Fruit fly (Drosophila melanogaster) whole organism, embryonic: Measurements from ENCODE around the gene RpS12.
A peak's percentile ranks its signal among the peaks of the same experiment; 100 is the strongest.

Experiments
- Aef1 ChIP-seq: fragments of 200-800 bp; sonication (Bioruptor generic); IDR thresholded peaks from 3 replicates; pipeline ENCODE4 v1.3.6; 2022; ENCODE audit warnings: missing biosample characterization, missing genetic modification characterization
- Atf3 ChIP-seq: fragments of 200-800 bp; sonication (Bioruptor generic); optimal IDR thresholded peaks from 3 replicates; lab custom pipeline; 2016; ENCODE audit warnings: missing biosample characterization, missing genetic modification characterization
- B-H1 ChIP-seq: fragments of 200-800 bp; sonication (Bioruptor generic); IDR thresholded peaks from 3 replicates; pipeline ENCODE4 v1.3.6; 2022; ENCODE audit warnings: missing biosample characterization, missing genetic modification characterization
- BEAF-32 ChIP-seq: fragments of 200-800 bp; sonication (Bioruptor generic); optimal IDR thresholded peaks from 3 replicates; lab custom pipeline; 2017; ENCODE audit warnings: missing biosample characterization, missing genetic modification characterization, mild to moderate bottlenecking, moderate library complexity, missing genetic modification reagents
- BtbVII ChIP-seq: fragments of 200-800 bp; sonication (Bioruptor generic); optimal IDR thresholded peaks from 3 replicates; lab custom pipeline; 2017; ENCODE audit warnings: missing biosample characterization, mild to moderate bottlenecking, missing genetic modification characterization
- C15 ChIP-seq: fragments of 200-800 bp; sonication (Bioruptor generic); IDR thresholded peaks from 3 replicates; pipeline ENCODE4 v1.3.6; 2022; ENCODE audit warnings: missing biosample characterization, missing genetic modification characterization
- CG11696 ChIP-seq: fragments of 200-800 bp; sonication (Bioruptor generic); IDR thresholded peaks from 2 replicates; pipeline ENCODE4 v1.3.6; 2022; ENCODE audit warnings: missing biosample characterization, missing genetic modification characterization
- CG12104 ChIP-seq: fragments of 200-800 bp; sonication (Bioruptor generic); optimal IDR thresholded peaks from 3 replicates; lab custom pipeline; 2016; ENCODE audit warnings: missing biosample characterization, missing genetic modification characterization
- CG12219 ChIP-seq: fragments of 200-800 bp; sonication (Bioruptor generic); optimal IDR thresholded peaks from 3 replicates; lab custom pipeline; 2018; ENCODE audit warnings: missing biosample characterization, mild to moderate bottlenecking, missing genetic modification characterization
- CG14441 ChIP-seq: fragments of 200-800 bp; sonication (Bioruptor generic); IDR thresholded peaks from 2 replicates; pipeline ENCODE4 v1.3.6; 2022; ENCODE audit warnings: missing biosample characterization, missing genetic modification characterization
- CG18011 ChIP-seq: fragments of 200-800 bp; sonication (Bioruptor generic); optimal IDR thresholded peaks from 2 replicates; lab custom pipeline; 2017; ENCODE audit warnings: missing biosample characterization, missing genetic modification characterization, mild to moderate bottlenecking, moderate library complexity, missing genotype
- CG1832 ChIP-seq: fragments of 200-800 bp; sonication (Bioruptor generic); optimal IDR thresholded peaks from 2 replicates; lab custom pipeline; 2017; ENCODE audit warnings: missing biosample characterization, mild to moderate bottlenecking, missing genetic modification characterization, inconsistent platforms
- CG2712 ChIP-seq: fragments of 200-800 bp; optimal IDR thresholded peaks from 3 replicates; lab custom pipeline; 2019; ENCODE audit warnings: missing biosample characterization, mild to moderate bottlenecking, missing genetic modification characterization, moderate library complexity
- CG32532 ChIP-seq: fragments of 200-800 bp; sonication (Bioruptor generic); IDR thresholded peaks from 2 replicates; pipeline ENCODE4 v1.3.6; 2022; ENCODE audit warnings: missing biosample characterization, missing genetic modification characterization
- CG3995 ChIP-seq: fragments of 200-800 bp; sonication (Bioruptor generic); optimal IDR thresholded peaks from 3 replicates; lab custom pipeline; 2016; ENCODE audit warnings: missing biosample characterization, missing genetic modification characterization
- CG5180 ChIP-seq: fragments of 200-800 bp; sonication (Bioruptor generic); optimal IDR thresholded peaks from 3 replicates; lab custom pipeline; 2017; ENCODE audit warnings: missing biosample characterization, missing genetic modification characterization, mild to moderate bottlenecking, moderate library complexity, missing genetic modification reagents
- CG6175 ChIP-seq: fragments of 200-800 bp; sonication (Bioruptor generic); IDR thresholded peaks from 3 replicates; pipeline ENCODE4 v1.3.6; 2022; ENCODE audit warnings: missing biosample characterization, missing genetic modification characterization
- CG6683 ChIP-seq: fragments of 200-800 bp; sonication (Bioruptor generic); optimal IDR thresholded peaks from 2 replicates; lab custom pipeline; 2017; ENCODE audit warnings: missing biosample characterization, mild to moderate bottlenecking, missing genetic modification characterization, missing genetic modification reagents
- CG6791 ChIP-seq: fragments of 200-800 bp; sonication (Bioruptor generic); IDR thresholded peaks from 3 replicates; pipeline ENCODE4 v1.3.6; 2022; ENCODE audit warnings: missing biosample characterization, missing genetic modification characterization; ENCODE audit not compliant: partially characterized antibody
- CG8281 ChIP-seq: fragments of 200-800 bp; sonication (Bioruptor generic); optimal IDR thresholded peaks from 2 replicates; lab custom pipeline; 2018; ENCODE audit warnings: missing biosample characterization, mild to moderate bottlenecking, missing genetic modification characterization, moderate library complexity
- CG8944 ChIP-seq: fragments of 200-800 bp; sonication (Bioruptor generic); optimal IDR thresholded peaks from 3 replicates; lab custom pipeline; 2016; ENCODE audit warnings: missing biosample characterization, missing genetic modification characterization
- CG9932 ChIP-seq: fragments of 200-800 bp; sonication (Bioruptor generic); IDR thresholded peaks from 2 replicates; pipeline ENCODE4 v1.3.6; 2022; ENCODE audit warnings: missing biosample characterization, missing genetic modification characterization
- Dad ChIP-seq: fragments of 200-800 bp; sonication (Bioruptor generic); optimal IDR thresholded peaks from 3 replicates; lab custom pipeline; 2016; ENCODE audit warnings: missing biosample characterization, missing genetic modification characterization
- E2f1 ChIP-seq: fragments of 200-800 bp; sonication (Bioruptor generic); IDR thresholded peaks from 2 replicates; pipeline ENCODE4 v1.3.6; 2022; ENCODE audit warnings: missing biosample characterization, missing genetic modification characterization
- Gug ChIP-seq: fragments of 200-800 bp; sonication (Bioruptor generic); IDR thresholded peaks from 4 replicates; pipeline ENCODE4 v1.3.6; 2022; ENCODE audit warnings: missing biosample characterization, missing genetic modification characterization
- Med ChIP-seq: fragments of 200-800 bp; sonication (Bioruptor generic); peaks from one replicate; lab custom pipeline; 2016; ENCODE audit warnings: missing biosample characterization, missing genetic modification characterization, mild to moderate bottlenecking, inconsistent platforms, moderate library complexity
- Ptx1 ChIP-seq: fragments of 200-800 bp; sonication (Bioruptor generic); IDR thresholded peaks from 2 replicates; pipeline ENCODE4 v1.3.6; 2022; ENCODE audit warnings: missing biosample characterization, missing genetic modification characterization
- Six4 ChIP-seq: fragments of 200-800 bp; sonication (Bioruptor generic); optimal IDR thresholded peaks from 2 replicates; lab custom pipeline; 2016; ENCODE audit warnings: missing biosample characterization, missing genetic modification characterization
- Ssrp ChIP-seq: fragments of 200-800 bp; sonication (Bioruptor generic); optimal IDR thresholded peaks from 2 replicates; lab custom pipeline; 2018; ENCODE audit warnings: missing biosample characterization, mild to moderate bottlenecking, missing genetic modification characterization, moderate library complexity
- Tbp ChIP-seq: fragments of >200 bp; optimal IDR thresholded peaks from 2 replicates; lab custom pipeline; 2018; ENCODE audit warnings: missing biosample characterization, missing genetic modification characterization
- ab ChIP-seq: fragments of 200-800 bp; sonication (Bioruptor generic); optimal IDR thresholded peaks from 2 replicates; lab custom pipeline; 2016; ENCODE audit warnings: missing biosample characterization, missing genetic modification characterization
- ato ChIP-seq: fragments of 200-800 bp; sonication (Bioruptor generic); IDR thresholded peaks from 2 replicates; pipeline ENCODE4 v1.3.6; 2022; ENCODE audit warnings: missing biosample characterization, missing genetic modification characterization; ENCODE audit not compliant: partially characterized antibody
- btn ChIP-seq: fragments of 200-800 bp; sonication (Bioruptor generic); optimal IDR thresholded peaks from 2 replicates; lab custom pipeline; 2016; ENCODE audit warnings: missing biosample characterization, missing genetic modification characterization
- cas ChIP-seq: fragments of 200-800 bp; sonication (Bioruptor generic); IDR thresholded peaks from 2 replicates; pipeline ENCODE4 v1.3.6; 2022; ENCODE audit warnings: missing biosample characterization, missing genetic modification characterization
- crp ChIP-seq, 2 experiments: fragments of 200-800 bp; sonication (Bioruptor generic); optimal IDR thresholded peaks; 2 replicates in 1 of 2; 3 replicates in 1 of 2; lab custom pipeline; 2017; ENCODE audit warnings: missing biosample characterization in 2 of 2, missing genetic modification characterization in 2 of 2, mild to moderate bottlenecking in 1 of 2, moderate library complexity in 1 of 2
- dysf ChIP-seq: fragments of 200-800 bp; sonication (Bioruptor generic); IDR thresholded peaks from 3 replicates; pipeline ENCODE4 v1.3.6; 2022; ENCODE audit warnings: missing biosample characterization, missing genetic modification characterization
- ewg ChIP-seq: fragments of 200-800 bp; sonication (Bioruptor generic); optimal IDR thresholded peaks from 3 replicates; lab custom pipeline; 2017; ENCODE audit warnings: mild to moderate bottlenecking, missing biosample characterization, missing genetic modification reagents, missing genetic modification characterization
- grau ChIP-seq: fragments of 200-800 bp; optimal IDR thresholded peaks from 3 replicates; lab custom pipeline; 2019; ENCODE audit warnings: missing biosample characterization, mild to moderate bottlenecking, missing genetic modification characterization, moderate library complexity
- grn ChIP-seq: fragments of 200-800 bp; sonication (Bioruptor generic); optimal IDR thresholded peaks from 3 replicates; lab custom pipeline; 2017; ENCODE audit warnings: missing biosample characterization, missing genetic modification characterization
- jigr1 ChIP-seq: fragments of 200-800 bp; sonication (Bioruptor generic); IDR thresholded peaks from 3 replicates; pipeline ENCODE4 v1.3.6; 2022; ENCODE audit warnings: missing biosample characterization, missing genetic modification characterization
- lilli ChIP-seq: fragments of 200-800 bp; sonication (Bioruptor generic); optimal IDR thresholded peaks from 3 replicates; lab custom pipeline; 2016; ENCODE audit warnings: missing biosample characterization, missing genetic modification characterization
- nerfin-2 ChIP-seq: fragments of 200-800 bp; sonication (Bioruptor generic); IDR thresholded peaks from 2 replicates; pipeline ENCODE4 v1.3.6; 2022; ENCODE audit warnings: missing biosample characterization, missing genetic modification characterization; ENCODE audit not compliant: partially characterized antibody
- oc ChIP-seq: fragments of 200-800 bp; sonication (Bioruptor generic); optimal IDR thresholded peaks from 2 replicates; lab custom pipeline; 2018; ENCODE audit warnings: missing biosample characterization, mild to moderate bottlenecking, missing genetic modification characterization, moderate library complexity
- peb ChIP-seq: fragments of 200-800 bp; sonication (Bioruptor generic); IDR thresholded peaks from 2 replicates; pipeline ENCODE4 v1.3.6; 2022; ENCODE audit warnings: missing biosample characterization, missing genetic modification characterization
- pros ChIP-seq: fragments of 200-800 bp; sonication (Bioruptor generic); optimal IDR thresholded peaks from 3 replicates; lab custom pipeline; 2019; ENCODE audit warnings: missing biosample characterization, mild to moderate bottlenecking, missing genetic modification characterization, moderate library complexity
- pum ChIP-seq: fragments of 200-800 bp; sonication (Bioruptor generic); optimal IDR thresholded peaks from 2 replicates; lab custom pipeline; 2016; ENCODE audit warnings: missing biosample characterization, missing genetic modification characterization
- row ChIP-seq: fragments of 200-800 bp; sonication (Bioruptor generic); IDR thresholded peaks from 3 replicates; pipeline ENCODE4 v1.3.6; 2022; ENCODE audit warnings: missing biosample characterization, missing genetic modification characterization
- run ChIP-seq: fragments of 200-800 bp; sonication (Bioruptor generic); optimal IDR thresholded peaks from 3 replicates; lab custom pipeline; 2018; ENCODE audit warnings: missing biosample characterization, mild to moderate bottlenecking, missing genetic modification characterization
- sd ChIP-seq: fragments of 200-800 bp; sonication (Bioruptor generic); optimal IDR thresholded peaks from 3 replicates; lab custom pipeline; 2018; ENCODE audit warnings: missing biosample characterization, mild to moderate bottlenecking, missing genetic modification characterization, moderate library complexity
- tgo ChIP-seq: fragments of 200-800 bp; sonication (Bioruptor generic); IDR thresholded peaks from 3 replicates; pipeline ENCODE4 v1.3.6; 2022; ENCODE audit warnings: missing biosample characterization, missing genetic modification characterization
- zfh1 ChIP-seq: fragments of 200-800 bp; sonication (Bioruptor generic); IDR thresholded peaks from 3 replicates; pipeline ENCODE4 v1.3.6; 2022; ENCODE audit warnings: missing biosample characterization, missing genetic modification characterization

RpS12 gene

DNA sequence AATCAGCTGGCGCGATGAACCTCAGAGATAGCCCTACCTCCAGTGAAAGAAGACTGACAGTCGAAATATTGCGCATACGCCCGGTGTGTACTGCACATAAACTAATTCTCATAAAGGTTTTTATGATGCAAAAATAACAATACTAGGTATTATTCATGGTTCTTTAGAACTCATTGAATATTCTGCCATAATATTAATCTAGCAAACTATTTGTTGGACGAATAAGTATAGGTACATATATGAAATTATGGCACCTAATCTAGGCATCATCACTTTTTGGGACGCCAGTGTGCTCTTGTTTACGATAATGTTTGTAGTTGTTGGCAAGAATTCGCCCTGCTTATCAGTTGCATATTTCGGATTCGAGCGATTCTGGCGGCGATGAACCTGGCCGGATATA lies 1.4 kb upstream of the RpS12 start (continued):
- TF ChIP-seq ewg (GFP tag; lab: Kevin White, UChicago) (no peak), Med (GFP tag; lab: Kevin White, UChicago) (peak; percentile 81), Aef1 (GFP tag; lab: Robert Waterston, UW) (peak; percentile 28; the same call in 1 of the 3 replicates), grau (tag; lab: Kevin White, UChicago) (peak; percentile 34), grn (GFP tag; lab: Kevin White, UChicago) (peak; percentile 40), ato (GFP tag; lab: Robert Waterston, UW) (no peak), BEAF-32 (GFP tag; lab: Kevin White, UChicago) (no peak), row (GFP tag; lab: Robert Waterston, UW) (peak; percentile 27; the same call in 1 of the 3 replicates), dysf (0 out of 3 replicates have a peak, but pooled peaks have one; percentile 31), CG11696 (GFP tag; lab: Robert Waterston, UW) (no peak), Ssrp (tag; lab: Kevin White, UChicago) (no peak), CG8944 (GFP tag; lab: Kevin White, UChicago) (no peak), CG8281 (tag; lab: Kevin White, UChicago) (no peak), CG2712 (tag; lab: Kevin White, UChicago) (no peak), cas (GFP tag; lab: Robert Waterston, UW) (no peak), peb (GFP tag; lab: Robert Waterston, UW) (no peak), Gug (GFP tag; lab: Robert Waterston, UW) (no peak), pum (GFP tag; lab: Kevin White, UChicago) (no peak), crp (GFP tag; optimal IDR thresholded peaks at IDR 0.05; lab: Kevin White, UChicago) (peak in 1 of 2 experiments; percentile 19), CG12104 (GFP tag; lab: Kevin White, UChicago) (no peak), CG9932 (GFP tag; lab: Robert Waterston, UW) (no peak), CG6175 (GFP tag; lab: Robert Waterston, UW) (no peak), pros (GFP tag; lab: Kevin White, UChicago) (no peak), CG18011 (GFP tag; lab: Kevin White, UChicago) (no peak), ab (GFP tag; lab: Kevin White, UChicago) (no peak), Tbp (no peak), lilli (GFP tag; lab: Kevin White, UChicago) (peak; percentile 25), CG32532 (GFP tag; lab: Robert Waterston, UW) (peak; percentile 47; the same call in 1 of the 2 replicates), CG12219 (GFP tag; lab: Kevin White, UChicago) (peak; percentile 2), jigr1 (no peak), CG6683 (no peak), oc (tag; lab: Kevin White, UChicago) (no peak), nerfin-2 (GFP tag; lab: Robert Waterston, UW) (no peak), CG14441 (GFP tag; lab: Robert Waterston, UW) (0 out of 2 replicates have a peak, but pooled peaks have one; percentile 27), E2f1 (peak; percentile 35; the same call in 1 of the 2 replicates), Six4 (GFP tag; lab: Kevin White, UChicago) (no peak), Dad (GFP tag; lab: Kevin White, UChicago) (no peak), tgo (GFP tag; lab: Robert Waterston, UW) (no peak; the same call in 2 of the 3 replicates), run (tag; lab: Kevin White, UChicago) (no peak), CG1832 (GFP tag; lab: Kevin White, UChicago) (no peak), CG5180 (GFP tag; lab: Kevin White, UChicago) (peak; percentile 14), CG6791 (GFP tag; lab: Robert Waterston, UW) (no peak), B-H1 (GFP tag; lab: Robert Waterston, UW) (no peak), sd (peak; percentile 97), Ptx1 (peak; percentile 62), Atf3 (no peak), CG3995 (GFP tag; lab: Kevin White, UChicago) (no peak), C15 (no peak), btn (GFP tag; lab: Kevin White, UChicago) (no peak), BtbVII (no peak), zfh1 (GFP tag; lab: Robert Waterston, UW) (no peak; the same call in 2 of the 3 replicates)
